Worm (Caenorhabditis elegans): ENCODE data around the gene srsx-8.

Gene srsx-8

ce11 chrV:1577092-1577709 lies 24.3 kb upstream of the srsx-8 start:
- TF ChIP-seq nhr-129 (tag; optimal IDR thresholded peaks at IDR 0.05): no peak
- TF ChIP-seq blmp-1 (tag; optimal IDR thresholded peaks at IDR 0.05; ENCODE audit: insufficient read depth): no peak
- TF ChIP-seq ztf-11 (tag; optimal IDR thresholded peaks at IDR 0.05): no peak
- TF ChIP-seq nhr-11 (tag; optimal IDR thresholded peaks at IDR 0.05): no peak
- TF ChIP-seq ZK546.5 (tag; optimal IDR thresholded peaks at IDR 0.05): no peak
- TF ChIP-seq R02D3.7 (tag; optimal IDR thresholded peaks at IDR 0.05): no peak
- no peak for TF ChIP-seq mbf-1 (tag; optimal IDR thresholded peaks at IDR 0.05)
- no peak for TF ChIP-seq sma-9 (GFP tag; optimal IDR thresholded peaks at IDR 0.05)
- no peak for TF ChIP-seq sma-9 (tag; optimal IDR thresholded peaks at IDR 0.05)
- TF ChIP-seq mdl-1 (tag; optimal IDR thresholded peaks at IDR 0.05): no peak

ce11 chrV:1575493-1576084 lies 22.7 kb upstream of the srsx-8 start:
- TF ChIP-seq mab-5 (tag; optimal IDR thresholded peaks at IDR 0.05): peak; percentile 65
- TF ChIP-seq skn-1 (tag; optimal IDR thresholded peaks at IDR 0.05): no peak

ce11 chrV:1574599-1574998 lies 21.7 kb upstream of the srsx-8 start:
- TF ChIP-seq F13H6.1 (tag; optimal IDR thresholded peaks at IDR 0.05) (no peak), lin-39 (tag; optimal IDR thresholded peaks at IDR 0.05) (no peak), nhr-237 (tag; optimal IDR thresholded peaks at IDR 0.05) (no peak), gmeb-1 (tag; optimal IDR thresholded peaks at IDR 0.05) (no peak), sma-3 (GFP tag; optimal IDR thresholded peaks at IDR 0.05) (no peak), nhr-12 (tag; optimal IDR thresholded peaks at IDR 0.05) (no peak), ceh-82 (tag; optimal IDR thresholded peaks at IDR 0.05) (no peak), C34F6.9 (tag; optimal IDR thresholded peaks at IDR 0.05) (no peak), elt-3 (tag; optimal IDR thresholded peaks at IDR 0.05) (no peak), sma-9 (GFP tag; optimal IDR thresholded peaks at IDR 0.05) (no peak), sma-9 (tag; optimal IDR thresholded peaks at IDR 0.05) (no peak), ztf-4 (tag; optimal IDR thresholded peaks at IDR 0.05) (no peak), ZK546.5 (tag; optimal IDR thresholded peaks at IDR 0.05) (no peak), R02D3.7 (tag; optimal IDR thresholded peaks at IDR 0.05) (no peak), ama-1 (optimal IDR thresholded peaks at IDR 0.05) (no peak), unc-39 (tag; optimal IDR thresholded peaks at IDR 0.05) (no peak), unc-55 (GFP tag; optimal IDR thresholded peaks at IDR 0.05) (no peak), nhr-129 (tag; optimal IDR thresholded peaks at IDR 0.05) (no peak), crh-2 (tag; optimal IDR thresholded peaks at IDR 0.05) (no peak)

ce11 chrV:1572585-1572984 lies 19.7 kb upstream of the srsx-8 start:
- TF ChIP-seq nhr-25 (tag; optimal IDR thresholded peaks at IDR 0.05) (no peak), egl-27 (tag; optimal IDR thresholded peaks at IDR 0.05) (no peak), elt-1 (tag; optimal IDR thresholded peaks at IDR 0.05) (no peak), sma-9 (GFP tag; optimal IDR thresholded peaks at IDR 0.05) (no peak), sma-9 (tag; optimal IDR thresholded peaks at IDR 0.05) (no peak), nhr-77 (tag; optimal IDR thresholded peaks at IDR 0.05) (no peak), zag-1 (tag; optimal IDR thresholded peaks at IDR 0.05) (no peak), nhr-23 (tag; optimal IDR thresholded peaks at IDR 0.05) (no peak), aly-2 (tag; optimal IDR thresholded peaks at IDR 0.05) (no peak), lsy-2 (tag; optimal IDR thresholded peaks at IDR 0.05) (no peak), lin-11 (tag; optimal IDR thresholded peaks at IDR 0.05) (no peak), sma-3 (GFP tag; optimal IDR thresholded peaks at IDR 0.05) (no peak), snpc-4 (tag; optimal IDR thresholded peaks at IDR 0.05) (no peak), elt-3 (tag; optimal IDR thresholded peaks at IDR 0.05) (no peak), lin-39 (tag; optimal IDR thresholded peaks at IDR 0.05) (no peak), F13H6.1 (tag; optimal IDR thresholded peaks at IDR 0.05) (no peak), ztf-11 (tag; optimal IDR thresholded peaks at IDR 0.05) (no peak), unc-39 (tag; optimal IDR thresholded peaks at IDR 0.05) (no peak), peb-1 (tag; optimal IDR thresholded peaks at IDR 0.05) (no peak), dmd-4 (tag; optimal IDR thresholded peaks at IDR 0.05) (no peak)

Measured in whole organism, L2 larva.